Worm (Caenorhabditis elegans) whole organism, L4/young adult: ENCODE data around the gene F55A11.1.
A peak's percentile ranks its signal among the peaks of the same experiment; 100 is the strongest.

Experiments used
- W03F9.2 ChIP-seq: fragments of 150-350 bp; optimal IDR thresholded peaks from 2 replicates; lab custom pipeline; 2014; ENCODE audit warnings: missing biosample characterization, missing genetic modification characterization
- dao-5 ChIP-seq: sonication (generic microtip); optimal IDR thresholded peaks from 2 replicates; lab custom pipeline; 2016; ENCODE audit warnings: missing genotype, missing genetic modification characterization, moderate library complexity, missing compliant biosample characterization
- him-1 ChIP-seq: sonication (generic microtip); optimal IDR thresholded peaks from 2 replicates; lab custom pipeline; 2016; ENCODE audit warnings: missing genotype, missing genetic modification reagents, missing genetic modification characterization, missing compliant biosample characterization

The F55A11.1 gene

ce11 chrV:11764373-11764954 is at the start of gene F55A11.1, which contains the start of gene syx-5:
F55A11.1 (minus strand) TSS chrV:11764385.
syx-5 (plus strand) TSS chrV:11764904.
- TF ChIP-seq dao-5 (tag; lab: Kevin White, UChicago) (no peak), him-1 (tag; lab: Kevin White, UChicago) (peak; percentile 69), W03F9.2 (tag; lab: Kevin White, UChicago) (peak; percentile 87)

- TF ChIP-seq W03F9.2 (tag; lab: Kevin White, UChicago) (no peak), him-1 (tag; lab: Kevin White, UChicago) (no peak), dao-5 (tag; lab: Kevin White, UChicago) (no peak)
Measured at ce11 chrV:11811921-11812320, 47.7 kb upstream of the F55A11.1 start, which contains the start of gene D2023.3. D2023.3 (minus strand) TSS chrV:11812021.

ce11 chrV:11809935-11810334 is 45.8 kb upstream of the F55A11.1 start:
- TF ChIP-seq W03F9.2 (tag; lab: Kevin White, UChicago) (no peak), him-1 (tag; lab: Kevin White, UChicago) (no peak), dao-5 (tag; lab: Kevin White, UChicago) (no peak)

ce11 chrV:11803518-11803994 is 39.4 kb upstream of the F55A11.1 start:
- TF ChIP-seq W03F9.2 (tag; lab: Kevin White, UChicago) (no peak), him-1 (tag; lab: Kevin White, UChicago) (no peak), dao-5 (tag; lab: Kevin White, UChicago) (no peak)

ce11 chrV:11802508-11802907 is 38.3 kb upstream of the F55A11.1 start:
- TF ChIP-seq him-1 (tag; lab: Kevin White, UChicago) (no peak), dao-5 (tag; lab: Kevin White, UChicago) (no peak), W03F9.2 (tag; lab: Kevin White, UChicago) (no peak)

ce11 chrV:11801076-11801849 is 37.1 kb upstream of the F55A11.1 start:
- TF ChIP-seq him-1 (tag; lab: Kevin White, UChicago) = no peak
- TF ChIP-seq W03F9.2 (tag; lab: Kevin White, UChicago) = no peak
- TF ChIP-seq dao-5 (tag; lab: Kevin White, UChicago) = no peak

- TF ChIP-seq dao-5 (tag; lab: Kevin White, UChicago) (no peak), him-1 (tag; lab: Kevin White, UChicago) (no peak), W03F9.2 (tag; lab: Kevin White, UChicago) (no peak)
Measured at ce11 chrV:11800486-11800885, 36.3 kb upstream of the F55A11.1 start.

ce11 chrV:11799252-11799822 is 35.2 kb upstream of the F55A11.1 start:
- TF ChIP-seq W03F9.2 (tag; lab: Kevin White, UChicago) = no peak
- no peak for TF ChIP-seq him-1 (tag; lab: Kevin White, UChicago)
- TF ChIP-seq dao-5 (tag; lab: Kevin White, UChicago) = no peak

- no peak for TF ChIP-seq him-1 (tag; lab: Kevin White, UChicago)
- TF ChIP-seq W03F9.2 (tag; lab: Kevin White, UChicago) = no peak
- no peak for TF ChIP-seq dao-5 (tag; lab: Kevin White, UChicago)
Measured at ce11 chrV:11798320-11798719, 34.1 kb upstream of the F55A11.1 start.

ce11 chrV:11797272-11797855 is 33.2 kb upstream of the F55A11.1 start:
- no peak for TF ChIP-seq dao-5 (tag; lab: Kevin White, UChicago)
- TF ChIP-seq W03F9.2 (tag; lab: Kevin White, UChicago) = no peak
- TF ChIP-seq him-1 (tag; lab: Kevin White, UChicago) = no peak

- TF ChIP-seq W03F9.2 (tag; lab: Kevin White, UChicago) (no peak), dao-5 (tag; lab: Kevin White, UChicago) (no peak), him-1 (tag; lab: Kevin White, UChicago) (no peak)
Measured at ce11 chrV:11796343-11796742, 32.2 kb upstream of the F55A11.1 start.

ce11 chrV:11795352-11795751 is 31.2 kb upstream of the F55A11.1 start:
- TF ChIP-seq him-1 (tag; lab: Kevin White, UChicago) (no peak), W03F9.2 (tag; lab: Kevin White, UChicago) (no peak), dao-5 (tag; lab: Kevin White, UChicago) (no peak)

- TF ChIP-seq dao-5 (tag; lab: Kevin White, UChicago) = no peak
- TF ChIP-seq W03F9.2 (tag; lab: Kevin White, UChicago) = no peak
- TF ChIP-seq him-1 (tag; lab: Kevin White, UChicago) = no peak
Measured at ce11 chrV:11794172-11794571, 30.0 kb upstream of the F55A11.1 start.
